Worm (Caenorhabditis elegans): ENCODE measurements around the gene snt-2.

- TF ChIP-seq zfh-2 (GFP tag; conservative IDR thresholded peaks at IDR 0.05) (no peak), hlh-26 (GFP tag; conservative IDR thresholded peaks at IDR 0.05) (no peak), ztf-22 (GFP tag; optimal IDR thresholded peaks at IDR 0.05) (no peak), ztf-25 (GFP tag; IDR thresholded peaks at IDR 0.05) (no peak), unc-130 (GFP tag; optimal IDR thresholded peaks at IDR 0.05) (no peak), lin-54 (GFP tag; optimal IDR thresholded peaks at IDR 0.05) (no peak), ets-4 (GFP tag; optimal IDR thresholded peaks at IDR 0.05) (no peak)
Observed at ce11 chrIII:759675-760074, 33.9 kb downstream of the snt-2 start.

All from whole organism, young adult.